Fruit fly (Drosophila melanogaster): Measurements from ENCODE around the gene CG45489.
A peak's percentile ranks its signal among the peaks of the same experiment; 100 is the strongest.

Gene CG45489

DNA sequence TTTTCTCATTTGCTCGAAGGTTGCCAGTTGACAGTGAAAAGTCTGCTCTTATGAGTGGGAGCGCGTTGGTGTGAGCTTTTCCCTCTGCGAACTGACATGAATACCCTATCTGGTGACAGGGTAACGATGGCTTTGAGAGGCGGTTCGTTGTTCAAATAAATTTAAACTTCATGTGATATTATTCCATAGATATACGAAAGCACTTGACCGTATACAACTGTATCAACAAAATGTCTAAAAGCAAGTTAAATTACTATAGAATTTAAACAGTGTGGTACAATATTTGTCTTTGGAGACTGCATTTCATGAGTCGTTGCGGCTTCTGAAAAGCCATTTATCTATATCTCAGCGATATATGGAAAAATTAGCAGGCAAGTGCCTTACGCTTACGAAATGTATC, 35.2 kb upstream of the CG45489 start (continued):
- TF ChIP-seq Adf1 (GFP tag; IDR thresholded peaks at IDR 0.05) (peak; percentile 37; the same call in 1 of the 2 replicates), ara (GFP tag; IDR thresholded peaks at IDR 0.05) (no peak), peb (GFP tag; IDR thresholded peaks at IDR 0.05) (no peak), Kr (GFP tag; optimal IDR thresholded peaks at IDR 0.05) (no peak), CG12104 (GFP tag; optimal IDR thresholded peaks at IDR 0.05) (no peak), CG10565 (GFP tag; optimal IDR thresholded peaks at IDR 0.05) (no peak), CG8765 (GFP tag; IDR thresholded peaks at IDR 0.05) (no peak), slbo (GFP tag; IDR thresholded peaks at IDR 0.05) (peak; percentile 71), CG16779 (GFP tag; IDR thresholded peaks at IDR 0.05) (no peak), gcm (GFP tag; optimal IDR thresholded peaks at IDR 0.05) (no peak), CG18764 (GFP tag; optimal IDR thresholded peaks at IDR 0.05) (no peak), CG2129 (GFP tag; IDR thresholded peaks at IDR 0.05; ENCODE audit: partially characterized antibody) (no peak), sima (GFP tag; optimal IDR thresholded peaks at IDR 0.05) (no peak), D19B (GFP tag; optimal IDR thresholded peaks at IDR 0.05) (no peak), H2.0 (GFP tag; IDR thresholded peaks at IDR 0.05) (peak; percentile 51), Atf6 (GFP tag; IDR thresholded peaks at IDR 0.05) (0 out of 2 replicates have a peak, but pooled peaks have one; percentile 21), CG2199 (GFP tag; IDR thresholded peaks at IDR 0.05) (no peak), CG2875 (GFP tag; optimal IDR thresholded peaks at IDR 0.05) (no peak), run (tag; optimal IDR thresholded peaks at IDR 0.05) (no peak), CG10462 (GFP tag; optimal IDR thresholded peaks at IDR 0.05) (no peak), Doc3 (GFP tag; IDR thresholded peaks at IDR 0.05; ENCODE audit: partially characterized antibody) (no peak), CrebB (tag; optimal IDR thresholded peaks at IDR 0.05) (no peak), amos (GFP tag; IDR thresholded peaks at IDR 0.05; ENCODE audit: partially characterized antibody) (no peak), CG15514 (GFP tag; optimal IDR thresholded peaks at IDR 0.05) (peak; percentile 10), Oaz (GFP tag; IDR thresholded peaks at IDR 0.05) (peak; percentile 14; the same call in 1 of the 2 replicates), Eip74EF (GFP tag; optimal IDR thresholded peaks at IDR 0.05) (no peak), Xbp1 (GFP tag; optimal IDR thresholded peaks at IDR 0.05) (peak; percentile 32), NC2α (GFP tag; optimal IDR thresholded peaks at IDR 0.05) (no peak), Gug (GFP tag; IDR thresholded peaks at IDR 0.05) (no peak), NC2β (GFP tag; optimal IDR thresholded peaks at IDR 0.05) (no peak), croc (GFP tag; conservative IDR thresholded peaks at IDR 0.05) (no peak), knrl (GFP tag; IDR thresholded peaks at IDR 0.05; ENCODE audit: partially characterized antibody) (no peak), stwl (tag; optimal IDR thresholded peaks at IDR 0.05) (no peak), CG11456 (GFP tag; IDR thresholded peaks at IDR 0.05) (no peak), lov (optimal IDR thresholded peaks at IDR 0.05) (no peak), lov (GFP tag; IDR thresholded peaks at IDR 0.05) (no peak), twi (tag; optimal IDR thresholded peaks at IDR 0.05) (no peak), dpn (GFP tag; optimal IDR thresholded peaks at IDR 0.05) (peak; percentile 46 to 52), gfzf (GFP tag; optimal IDR thresholded peaks at IDR 0.05) (no peak), dysf (GFP tag; IDR thresholded peaks at IDR 0.05) (peak; percentile 65; the same call in 2 of the 3 replicates), slp2 (GFP tag; optimal IDR thresholded peaks at IDR 0.05) (no peak), ab (GFP tag; optimal IDR thresholded peaks at IDR 0.05) (no peak), CG43689 (GFP tag; IDR thresholded peaks at IDR 0.05) (no peak), dmrt11E (tag; optimal IDR thresholded peaks at IDR 0.05) (no peak), D (optimal IDR thresholded peaks at IDR 0.05) (no peak), D (GFP tag; optimal IDR thresholded peaks at IDR 0.05) (no peak), Dref (GFP tag; IDR thresholded peaks at IDR 0.05) (no peak), Taf1 (GFP tag; IDR thresholded peaks at IDR 0.05) (no peak), CG13424 (tag; optimal IDR thresholded peaks at IDR 0.05) (peak; percentile 7), CG12155 (GFP tag; optimal IDR thresholded peaks at IDR 0.05) (peak; percentile 11), Hr51 (GFP tag; optimal IDR thresholded peaks at IDR 0.05) (peak in 1 of 2 experiments; percentile 70), Drgx (GFP tag; IDR thresholded peaks at IDR 0.05) (no peak)

Measured in whole organism, embryonic.